Fruit fly (Drosophila melanogaster): Measurements from ENCODE around the gene kmr.

DNA sequence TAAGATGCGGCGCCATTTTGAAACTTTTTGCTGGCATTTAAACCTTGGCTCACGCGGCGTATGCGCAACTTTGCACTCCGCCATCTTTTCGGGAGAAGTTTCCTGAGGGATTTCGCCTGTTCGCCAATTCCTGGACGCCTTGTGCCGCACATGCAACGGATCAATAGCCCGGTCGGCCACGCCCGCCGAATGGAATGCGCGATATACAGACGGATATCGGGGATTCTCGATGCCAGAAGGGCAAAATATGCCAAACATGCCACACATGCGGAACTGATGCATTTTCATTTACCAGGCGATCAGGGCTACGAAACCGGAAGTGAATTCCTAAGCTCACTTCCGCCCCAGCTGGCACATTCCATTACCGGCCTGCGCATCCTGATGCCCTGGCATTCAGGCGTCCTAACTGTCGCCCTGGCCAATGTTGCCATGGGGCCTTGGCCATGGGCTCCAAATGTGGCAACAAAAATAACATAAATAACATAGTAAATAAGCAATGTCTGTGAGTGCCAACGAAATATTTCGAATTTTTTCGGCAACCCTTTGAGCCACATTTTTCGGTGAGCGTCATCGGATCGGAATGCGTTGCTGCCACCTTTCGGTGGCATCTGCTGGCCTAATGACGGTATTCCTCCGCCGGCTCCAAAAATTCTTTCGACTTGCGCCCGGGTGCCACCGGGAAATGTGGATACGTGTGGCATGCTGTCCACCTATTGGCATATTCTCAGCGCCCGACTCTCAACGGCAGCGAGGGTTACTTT, 87.2 kb downstream of the kmr start:
- TF ChIP-seq CG14711 (tag; optimal IDR thresholded peaks at IDR 0.05), result no peak
- TF ChIP-seq ovo (GFP tag; optimal IDR thresholded peaks at IDR 0.05), result no peak

Data from whole organism, adult.